Fruit fly (Drosophila melanogaster) whole organism, prepupa: ENCODE measurements around the gene CG10428.

Experiments used
- CG7368 ChIP-seq: fragments of 200-800 bp; sonication (Bioruptor generic); optimal IDR thresholded peaks from 3 replicates; lab custom pipeline; 2016; ENCODE audit warnings: missing biosample characterization, missing genetic modification characterization
- Gug ChIP-seq: fragments of 200-800 bp; sonication (Bioruptor generic); IDR thresholded peaks from 2 replicates; pipeline ENCODE4 v1.3.6; 2022; ENCODE audit warnings: missing biosample characterization, missing genetic modification characterization

DNA sequence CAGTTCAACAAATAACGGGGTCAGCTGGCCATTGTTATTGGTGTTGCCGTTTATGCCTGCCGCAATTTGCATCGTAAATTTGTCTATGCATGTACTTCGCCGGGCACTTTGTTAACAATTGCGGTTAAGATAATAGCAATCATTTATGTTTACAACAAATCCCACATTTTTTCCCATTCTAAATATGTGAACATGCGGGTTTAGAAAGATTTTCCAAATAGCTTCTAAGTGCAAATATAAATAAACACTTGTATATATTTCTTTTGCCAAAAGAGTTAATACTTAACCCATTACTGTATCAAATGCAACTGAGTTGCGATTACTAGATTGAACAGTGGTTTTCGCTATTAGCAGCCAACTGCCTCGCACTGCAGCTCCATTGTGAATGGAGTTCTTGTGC is 32.3 kb downstream of the CG10428 start:
- TF ChIP-seq CG7368 (GFP tag; lab: Kevin White, UChicago) = no peak
- TF ChIP-seq Gug (GFP tag; lab: Robert Waterston, UW) = no peak
